Worm (Caenorhabditis elegans): Measurements from ENCODE around the gene C35B8.3.

The C35B8.3 gene

ce11 chrX:9212675-9213074 is 1.0 kb upstream of the C35B8.3 start:
- no peak for TF ChIP-seq ttx-3 (tag; optimal IDR thresholded peaks at IDR 0.05)
- TF ChIP-seq Y22D7AL.16 (tag; optimal IDR thresholded peaks at IDR 0.05) = no peak
- TF ChIP-seq che-1 (tag; optimal IDR thresholded peaks at IDR 0.05) = no peak
- TF ChIP-seq elt-2 (tag; optimal IDR thresholded peaks at IDR 0.05) = no peak
- no peak for TF ChIP-seq ceh-14 (tag; optimal IDR thresholded peaks at IDR 0.05)
- TF ChIP-seq ceh-45 (GFP tag; IDR thresholded peaks at IDR 0.05) = no peak
- TF ChIP-seq madf-2 (tag; optimal IDR thresholded peaks at IDR 0.05) = no peak
- no peak for TF ChIP-seq ceh-6 (GFP tag; optimal IDR thresholded peaks at IDR 0.05)
- no peak for TF ChIP-seq ceh-34 (tag; optimal IDR thresholded peaks at IDR 0.05)
- TF ChIP-seq ets-4 (tag; optimal IDR thresholded peaks at IDR 0.05) = no peak
- no peak for TF ChIP-seq hlh-30 (tag; optimal IDR thresholded peaks at IDR 0.05; ENCODE audit: insufficient read depth)
- TF ChIP-seq zip-5 (tag; optimal IDR thresholded peaks at IDR 0.05) = no peak
- TF ChIP-seq pag-3 (tag; optimal IDR thresholded peaks at IDR 0.05; ENCODE audit: borderline replicate concordance) = no peak
- TF ChIP-seq rnt-1 (tag; optimal IDR thresholded peaks at IDR 0.05) = no peak
- no peak for TF ChIP-seq pha-4 (tag; optimal IDR thresholded peaks at IDR 0.05)
- no peak for TF ChIP-seq nhr-232 (tag; optimal IDR thresholded peaks at IDR 0.05)
- no peak for TF ChIP-seq pha-2 (tag; optimal IDR thresholded peaks at IDR 0.05)

ce11 chrX:9225273-9225672 is 11.6 kb downstream of the C35B8.3 start:
- no peak for TF ChIP-seq eyg-1 (tag; optimal IDR thresholded peaks at IDR 0.05)
- peak; percentile 32 for TF ChIP-seq unc-55 (GFP tag; optimal IDR thresholded peaks at IDR 0.05)
- peak; percentile 31 for TF ChIP-seq ztf-16 (tag; optimal IDR thresholded peaks at IDR 0.05)
- no peak for TF ChIP-seq hlh-6 (tag; optimal IDR thresholded peaks at IDR 0.05)
- peak; percentile 1 for TF ChIP-seq ceh-19 (GFP tag; optimal IDR thresholded peaks at IDR 0.05)
- TF ChIP-seq K09A11.1 (tag; optimal IDR thresholded peaks at IDR 0.05; ENCODE audit: insufficient read depth) = no peak
- no peak for TF ChIP-seq fax-1 (tag; optimal IDR thresholded peaks at IDR 0.05)
- TF ChIP-seq sox-4 (tag; optimal IDR thresholded peaks at IDR 0.05) = no peak
- peak; percentile 61 for TF ChIP-seq ceh-31 (tag; optimal IDR thresholded peaks at IDR 0.05)
- no peak for TF ChIP-seq lin-11 (tag; optimal IDR thresholded peaks at IDR 0.05)
- no peak for TF ChIP-seq tbx-7 (tag; optimal IDR thresholded peaks at IDR 0.05)
- TF ChIP-seq ceh-6 (GFP tag; optimal IDR thresholded peaks at IDR 0.05) = no peak
- no peak for TF ChIP-seq F13H6.1 (tag; optimal IDR thresholded peaks at IDR 0.05)
- TF ChIP-seq ceh-22 (tag; optimal IDR thresholded peaks at IDR 0.05) = no peak
- peak; percentile 60 for TF ChIP-seq che-1 (tag; optimal IDR thresholded peaks at IDR 0.05)
- peak; percentile 62 for TF ChIP-seq tbx-2 (tag; optimal IDR thresholded peaks at IDR 0.05)
- no peak for TF ChIP-seq syd-9 (tag; optimal IDR thresholded peaks at IDR 0.05)
- peak; percentile 32 for TF ChIP-seq hlh-30 (tag; optimal IDR thresholded peaks at IDR 0.05; ENCODE audit: insufficient read depth)
- no peak for TF ChIP-seq nhr-11 (tag; optimal IDR thresholded peaks at IDR 0.05)
- TF ChIP-seq unc-3 (GFP tag; conservative IDR thresholded peaks at IDR 0.05) = no peak
- TF ChIP-seq unc-3 (tag; optimal IDR thresholded peaks at IDR 0.05) = no peak
- TF ChIP-seq ceh-18 (tag; optimal IDR thresholded peaks at IDR 0.05) = peak; percentile 11
- TF ChIP-seq odd-2 (tag; optimal IDR thresholded peaks at IDR 0.05) = no peak
- no peak for TF ChIP-seq ceh-45 (GFP tag; IDR thresholded peaks at IDR 0.05)
- TF ChIP-seq ttx-3 (tag; optimal IDR thresholded peaks at IDR 0.05) = no peak
- no peak for TF ChIP-seq dmd-4 (tag; optimal IDR thresholded peaks at IDR 0.05; ENCODE audit: borderline replicate concordance)
- TF ChIP-seq nhr-232 (tag; optimal IDR thresholded peaks at IDR 0.05) = no peak
- TF ChIP-seq pag-3 (tag; optimal IDR thresholded peaks at IDR 0.05; ENCODE audit: borderline replicate concordance) = no peak
- TF ChIP-seq sdc-2 (tag; optimal IDR thresholded peaks at IDR 0.05) = peak; percentile 73
- no peak for TF ChIP-seq sox-2 (GFP tag; IDR thresholded peaks at IDR 0.05)
- TF ChIP-seq pax-1 (tag; optimal IDR thresholded peaks at IDR 0.05) = peak; percentile 1
- TF ChIP-seq zip-5 (tag; optimal IDR thresholded peaks at IDR 0.05) = no peak
- peak; percentile 52 for TF ChIP-seq ref-2 (tag; optimal IDR thresholded peaks at IDR 0.05)
- TF ChIP-seq C08G9.2 (tag; optimal IDR thresholded peaks at IDR 0.05) = no peak
- TF ChIP-seq pha-2 (tag; optimal IDR thresholded peaks at IDR 0.05) = peak; percentile 60
- peak; percentile 46 for TF ChIP-seq nfya-1 (tag; optimal IDR thresholded peaks at IDR 0.05)
- no peak for TF ChIP-seq ceh-30 (tag; optimal IDR thresholded peaks at IDR 0.05)
- no peak for TF ChIP-seq ceh-9 (tag; optimal IDR thresholded peaks at IDR 0.05)
- no peak for TF ChIP-seq ceh-14 (tag; optimal IDR thresholded peaks at IDR 0.05)
- TF ChIP-seq ceh-48 (tag; optimal IDR thresholded peaks at IDR 0.05) = no peak
- no peak for TF ChIP-seq unc-86 (tag; optimal IDR thresholded peaks at IDR 0.05)
- TF ChIP-seq C38D4.7 (GFP tag; optimal IDR thresholded peaks at IDR 0.05) = no peak
- no peak for TF ChIP-seq npax-4 (tag; optimal IDR thresholded peaks at IDR 0.05)
- TF ChIP-seq hlh-13 (GFP tag; optimal IDR thresholded peaks at IDR 0.05) = no peak
